Worm (Caenorhabditis elegans) whole organism, L2 larva: ENCODE measurements around the gene R08C7.12.

Experiments
- ama-1 ChIP-seq: fragments of 150-350 bp; optimal IDR thresholded peaks from 2 replicates; lab custom pipeline; 2018; ENCODE audit warnings: inconsistent platforms
- egl-27 ChIP-seq: sonication (generic microtip); optimal IDR thresholded peaks from 3 replicates; lab custom pipeline; 2017; ENCODE audit warnings: missing biosample characterization, missing genetic modification reagents, missing genetic modification characterization
- snpc-4 ChIP-seq: fragments of 150-350 bp; optimal IDR thresholded peaks from 2 replicates; lab custom pipeline; 2014; ENCODE audit warnings: missing biosample characterization, missing genetic modification characterization
- ztf-11 ChIP-seq: sonication (generic microtip); optimal IDR thresholded peaks from 2 replicates; lab custom pipeline; 2017; ENCODE audit warnings: missing biosample characterization, missing genetic modification characterization

DNA sequence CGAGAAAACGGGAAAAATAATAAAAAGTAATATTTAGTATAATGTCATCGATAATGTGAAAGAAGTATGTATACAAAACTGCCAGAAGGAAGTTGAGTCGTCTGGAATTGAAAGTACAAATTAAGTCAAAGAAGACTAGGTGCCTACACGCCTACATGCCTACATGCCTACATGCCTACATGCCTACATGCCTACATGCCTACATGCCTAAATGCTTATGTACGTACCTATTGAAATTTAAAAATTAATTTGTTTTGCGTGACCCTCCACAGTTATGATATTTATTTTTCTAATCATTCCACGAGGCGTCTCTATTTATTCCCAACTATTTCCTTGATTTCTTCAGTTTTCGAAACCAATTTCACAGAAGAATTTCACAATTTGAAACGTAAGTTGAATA, 19.6 kb upstream of the R08C7.12 start, which contains the start of the genes str-185 and R08C7.5:
- no peak for TF ChIP-seq egl-27 (tag; lab: Kevin White, UChicago)
- no peak for TF ChIP-seq ama-1 (lab: Kevin White, UChicago)
- no peak for TF ChIP-seq ztf-11 (tag; lab: Kevin White, UChicago)
- TF ChIP-seq snpc-4 (tag; lab: Kevin White, UChicago) = no peak
